Fruit fly (Drosophila melanogaster) whole organism, prepupa: Measurements from ENCODE around the gene CG42450.

Source experiments
- Blimp-1 ChIP-seq: fragments of 200-800 bp; sonication (Bioruptor generic); optimal IDR thresholded peaks from 3 replicates; lab custom pipeline; 2017; ENCODE audit warnings: missing biosample characterization, missing genetic modification characterization, mild to moderate bottlenecking, moderate library complexity, missing genetic modification reagents
- CG10631 ChIP-seq: fragments of 200-800 bp; sonication (Bioruptor generic); optimal IDR thresholded peaks from 2 replicates; lab custom pipeline; 2016; ENCODE audit warnings: missing biosample characterization, missing genetic modification characterization
- CG11762 ChIP-seq: fragments of 200-800 bp; sonication (Bioruptor generic); optimal IDR thresholded peaks from 3 replicates; lab custom pipeline; 2016; ENCODE audit warnings: missing biosample characterization, missing genetic modification characterization; ENCODE audit not compliant: insufficient read depth
- CG15336 ChIP-seq: fragments of 200-800 bp; sonication (Bioruptor generic); IDR thresholded peaks from 2 replicates; pipeline ENCODE4 v1.3.6; 2022; ENCODE audit warnings: missing biosample characterization, missing genetic modification characterization
- CG1621 ChIP-seq: fragments of 200-800 bp; sonication (Bioruptor generic); optimal IDR thresholded peaks from 3 replicates; lab custom pipeline; 2018; ENCODE audit warnings: missing biosample characterization, mild to moderate bottlenecking, missing genetic modification characterization
- CG16779 ChIP-seq: fragments of 200-800 bp; sonication (Bioruptor generic); optimal IDR thresholded peaks from 3 replicates; lab custom pipeline; 2017; ENCODE audit warnings: missing biosample characterization, mild to moderate bottlenecking, missing genetic modification characterization
- CG34406 ChIP-seq: fragments of 200-800 bp; sonication (Bioruptor generic); optimal IDR thresholded peaks from 3 replicates; lab custom pipeline; 2016; ENCODE audit warnings: missing biosample characterization, missing genetic modification characterization
- CG4318 ChIP-seq: fragments of 200-800 bp; sonication (Bioruptor generic); optimal IDR thresholded peaks from 3 replicates; lab custom pipeline; 2017; ENCODE audit warnings: missing biosample characterization, mild to moderate bottlenecking, missing genetic modification characterization
- CG6276 ChIP-seq: fragments of 200-800 bp; sonication (Bioruptor generic); optimal IDR thresholded peaks from 2 replicates; lab custom pipeline; 2017; ENCODE audit warnings: missing biosample characterization, mild to moderate bottlenecking, missing genetic modification characterization
- CG6792 ChIP-seq: fragments of 200-800 bp; sonication (Bioruptor generic); optimal IDR thresholded peaks from 3 replicates; lab custom pipeline; 2016; ENCODE audit warnings: missing biosample characterization, missing genetic modification characterization
- CG6808 ChIP-seq: fragments of 200-800 bp; sonication (Bioruptor generic); optimal IDR thresholded peaks from 3 replicates; lab custom pipeline; 2017; ENCODE audit warnings: missing biosample characterization, missing genetic modification characterization, mild to moderate bottlenecking, moderate library complexity, missing genetic modification reagents
- CG6854 ChIP-seq: fragments of 200-800 bp; sonication (Bioruptor generic); optimal IDR thresholded peaks from 2 replicates; lab custom pipeline; 2017; ENCODE audit warnings: missing biosample characterization, mild to moderate bottlenecking, missing genetic modification characterization
- CG7368 ChIP-seq: fragments of 200-800 bp; sonication (Bioruptor generic); optimal IDR thresholded peaks from 3 replicates; lab custom pipeline; 2016; ENCODE audit warnings: missing biosample characterization, missing genetic modification characterization
- CG8119 ChIP-seq: fragments of 200-800 bp; sonication (Bioruptor generic); IDR thresholded peaks from 3 replicates; pipeline ENCODE4 v1.3.6; 2022; ENCODE audit warnings: missing biosample characterization, missing genetic modification characterization
- CG8632 ChIP-seq: fragments of 200-800 bp; sonication (Bioruptor generic); optimal IDR thresholded peaks from 3 replicates; lab custom pipeline; 2016; ENCODE audit warnings: missing biosample characterization, missing genetic modification characterization
- CG9139 ChIP-seq: fragments of 200-800 bp; sonication (Bioruptor generic); optimal IDR thresholded peaks from 3 replicates; lab custom pipeline; 2017; ENCODE audit warnings: missing biosample characterization, mild to moderate bottlenecking, missing genetic modification characterization
- Eip78C ChIP-seq: fragments of 200-800 bp; sonication (Bioruptor generic); peaks from one replicate; lab custom pipeline; 2016; ENCODE audit warnings: missing biosample characterization, missing genetic modification characterization
- Eip93F ChIP-seq: fragments of 200-800 bp; sonication (Bioruptor generic); optimal IDR thresholded peaks from 2 replicates; lab custom pipeline; 2016; ENCODE audit warnings: missing biosample characterization, mild to moderate bottlenecking, missing genetic modification characterization
- Ets96B ChIP-seq: fragments of 200-800 bp; optimal IDR thresholded peaks from 2 replicates; lab custom pipeline; 2019; ENCODE audit warnings: missing biosample characterization, mild to moderate bottlenecking, missing genetic modification characterization, moderate library complexity
- Hr38 ChIP-seq: sonication (Bioruptor generic); optimal IDR thresholded peaks from 2 replicates; lab custom pipeline; 2016; ENCODE audit warnings: missing biosample characterization, missing genetic modification characterization
- Hr4 ChIP-seq: fragments of 200-800 bp; sonication (Bioruptor generic); optimal IDR thresholded peaks from 3 replicates; lab custom pipeline; 2016; ENCODE audit warnings: missing biosample characterization, missing genetic modification characterization
- Lpt ChIP-seq: fragments of 200-800 bp; sonication (Bioruptor generic); optimal IDR thresholded peaks from 3 replicates; lab custom pipeline; 2016; ENCODE audit warnings: missing biosample characterization, missing genetic modification characterization
- Smox ChIP-seq: fragments of 200-800 bp; sonication (Bioruptor generic); optimal IDR thresholded peaks from 3 replicates; lab custom pipeline; 2016; ENCODE audit warnings: missing biosample characterization, missing genetic modification characterization
- Sox14 ChIP-seq: fragments of 200-800 bp; sonication (Bioruptor generic); optimal IDR thresholded peaks from 3 replicates; lab custom pipeline; 2016; ENCODE audit warnings: missing biosample characterization, missing genetic modification characterization
- Sox15 ChIP-seq: fragments of 200-800 bp; sonication (Bioruptor generic); optimal IDR thresholded peaks from 3 replicates; lab custom pipeline; 2016; ENCODE audit warnings: missing biosample characterization, missing genetic modification characterization
- cyc ChIP-seq: fragments of 200-800 bp; sonication (Bioruptor generic); optimal IDR thresholded peaks from 3 replicates; lab custom pipeline; 2016; ENCODE audit warnings: missing biosample characterization, missing genetic modification characterization
- dac ChIP-seq: fragments of 200-800 bp; sonication (Bioruptor generic); optimal IDR thresholded peaks from 2 replicates; lab custom pipeline; 2017; ENCODE audit warnings: missing biosample characterization, mild to moderate bottlenecking, missing genetic modification characterization
- dsx ChIP-seq: fragments of 200-800 bp; optimal IDR thresholded peaks from 3 replicates; lab custom pipeline; 2019; ENCODE audit warnings: missing biosample characterization, mild to moderate bottlenecking, missing genetic modification characterization, moderate library complexity; ENCODE audit not compliant: poor library complexity, severe bottlenecking
- eg ChIP-seq: fragments of 200-800 bp; sonication (Bioruptor generic); IDR thresholded peaks from 3 replicates; pipeline ENCODE4 v1.3.6; 2022; ENCODE audit warnings: missing biosample characterization, missing genetic modification characterization
- esn ChIP-seq: fragments of 200-800 bp; sonication (Bioruptor generic); optimal IDR thresholded peaks from 2 replicates; lab custom pipeline; 2016; ENCODE audit warnings: missing biosample characterization, mild to moderate bottlenecking, missing genetic modification characterization, moderate library complexity
- fkh ChIP-seq: fragments of 200-800 bp; sonication (Bioruptor generic); optimal IDR thresholded peaks from 3 replicates; lab custom pipeline; 2017; ENCODE audit warnings: missing biosample characterization, mild to moderate bottlenecking, missing genetic modification characterization, moderate library complexity
- lz ChIP-seq: fragments of 200-800 bp; sonication (Bioruptor generic); optimal IDR thresholded peaks from 3 replicates; lab custom pipeline; 2016; ENCODE audit warnings: missing biosample characterization, missing genetic modification characterization
- net ChIP-seq: fragments of 200-800 bp; sonication (Bioruptor generic); optimal IDR thresholded peaks from 3 replicates; lab custom pipeline; 2016; ENCODE audit warnings: missing biosample characterization, missing genetic modification characterization
- pdm3 ChIP-seq: fragments of 200-800 bp; sonication (Bioruptor generic); optimal IDR thresholded peaks from 3 replicates; lab custom pipeline; 2016; ENCODE audit warnings: missing biosample characterization, missing genetic modification characterization
- spab ChIP-seq: fragments of 200-800 bp; sonication (Bioruptor generic); optimal IDR thresholded peaks from 2 replicates; lab custom pipeline; 2017; ENCODE audit warnings: missing biosample characterization, mild to moderate bottlenecking, missing genetic modification characterization, missing genetic modification reagents
- svp ChIP-seq: fragments of 200-800 bp; sonication (Bioruptor generic); peaks from one replicate; lab custom pipeline; 2016; ENCODE audit warnings: missing biosample characterization, missing genetic modification characterization
- vri ChIP-seq: fragments of 200-800 bp; sonication (Bioruptor generic); optimal IDR thresholded peaks from 3 replicates; lab custom pipeline; 2016; ENCODE audit warnings: missing biosample characterization, mild to moderate bottlenecking, missing genetic modification characterization

CG42450 gene

DNA sequence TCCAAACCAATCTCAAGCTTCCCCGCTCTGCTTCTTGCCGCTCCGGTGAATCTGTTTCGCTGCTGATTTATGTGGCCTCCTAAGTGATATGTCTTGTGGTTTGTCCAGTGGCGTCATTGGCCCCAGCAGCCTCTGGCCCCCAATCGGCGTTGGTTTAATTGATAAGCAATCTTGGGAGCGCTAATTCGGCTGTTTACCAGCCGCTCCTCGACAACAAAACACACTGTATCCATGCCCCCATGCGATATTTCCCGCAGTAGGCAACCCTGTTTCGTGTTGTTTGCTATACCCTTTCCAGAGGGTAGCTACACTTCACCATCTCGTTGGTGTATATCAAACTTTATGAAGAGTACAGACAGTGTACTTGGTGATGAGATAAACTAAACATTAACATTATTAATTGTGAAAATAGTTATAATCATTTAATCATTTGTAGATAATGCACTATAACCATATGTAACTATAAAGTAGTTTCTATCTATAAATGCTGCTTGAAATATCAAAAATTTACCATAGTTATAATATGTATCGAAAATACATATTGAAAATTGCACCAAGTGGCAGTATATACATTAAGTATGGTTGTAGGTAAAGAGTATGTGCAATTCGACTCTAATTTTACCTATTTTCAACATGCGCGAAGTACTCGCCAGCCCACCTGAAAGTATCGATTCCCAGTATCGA lies 35.4 kb downstream of the CG42450 start, which contains the start of gene shop (continued):
- peak; percentile 84 for TF ChIP-seq CG6276 (GFP tag; lab: Kevin White, UChicago)
- TF ChIP-seq spab (GFP tag; lab: Kevin White, UChicago), result peak; percentile 72
- TF ChIP-seq Lpt (GFP tag; lab: Kevin White, UChicago), result peak; percentile 82
- peak; percentile 77 for TF ChIP-seq CG11762 (GFP tag; lab: Kevin White, UChicago)
- TF ChIP-seq Hr4, result peak; percentile 87
- peak; percentile 86 for TF ChIP-seq CG4318 (GFP tag; lab: Kevin White, UChicago)
- TF ChIP-seq CG6854 (GFP tag; lab: Kevin White, UChicago), result peak; percentile 58
- peak; percentile 89 for TF ChIP-seq Smox (GFP tag; lab: Kevin White, UChicago)
- peak; percentile 76 for TF ChIP-seq CG7368 (GFP tag; lab: Kevin White, UChicago)
- no peak for TF ChIP-seq Hr38 (GFP tag; lab: Kevin White, UChicago)
- peak; percentile 92 for TF ChIP-seq esn (GFP tag; lab: Kevin White, UChicago)
- TF ChIP-seq dsx (GFP tag; lab: Kevin White, UChicago), result peak; percentile 82
- peak; percentile 73 for TF ChIP-seq Blimp-1 (GFP tag; lab: Kevin White, UChicago)
- TF ChIP-seq Eip93F (GFP tag; lab: Kevin White, UChicago), result peak; percentile 4
- no peak for TF ChIP-seq CG16779 (tag; lab: Kevin White, UChicago)
- TF ChIP-seq dac (GFP tag; lab: Kevin White, UChicago), result peak; percentile 54
- peak; percentile 86 for TF ChIP-seq net (GFP tag; lab: Kevin White, UChicago)
- peak; percentile 90 for TF ChIP-seq CG10631 (GFP tag; lab: Kevin White, UChicago)
- peak; percentile 83 for TF ChIP-seq fkh (GFP tag; lab: Kevin White, UChicago)
- TF ChIP-seq vri (GFP tag; lab: Kevin White, UChicago), result peak; percentile 72
- TF ChIP-seq CG6808 (GFP tag; lab: Kevin White, UChicago), result peak; percentile 86
- peak; percentile 93 for TF ChIP-seq lz (GFP tag; lab: Kevin White, UChicago)
- peak; percentile 96 for TF ChIP-seq svp (GFP tag; lab: Kevin White, UChicago)

DNA sequence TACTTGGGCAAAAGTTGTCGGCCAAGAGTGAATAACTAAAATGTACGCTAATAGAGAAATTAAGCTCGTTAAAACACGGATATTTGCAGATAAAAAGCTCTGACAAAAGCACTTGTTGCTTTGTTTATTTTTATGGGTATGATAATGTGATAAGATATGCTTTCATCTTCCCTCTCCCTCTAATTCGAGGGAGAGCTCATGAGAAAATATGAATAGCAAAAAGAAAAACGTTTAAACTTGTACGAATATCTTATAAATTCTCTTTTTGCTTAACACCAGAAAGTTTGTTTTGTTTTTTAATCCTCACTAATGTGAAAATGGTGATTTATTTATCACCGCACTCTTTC lies 35.9 kb downstream of the CG42450 start:
- TF ChIP-seq Smox (GFP tag; lab: Kevin White, UChicago) (no peak), Hr4 (no peak), net (GFP tag; lab: Kevin White, UChicago) (no peak), eg (GFP tag; lab: Robert Waterston, UW) (no peak), Sox14 (GFP tag; lab: Kevin White, UChicago) (no peak), pdm3 (GFP tag; lab: Kevin White, UChicago) (no peak), Ets96B (tag; lab: Kevin White, UChicago) (no peak), CG6854 (GFP tag; lab: Kevin White, UChicago) (no peak), fkh (GFP tag; lab: Kevin White, UChicago) (peak; percentile 77), dsx (GFP tag; lab: Kevin White, UChicago) (no peak), CG15336 (GFP tag; lab: Robert Waterston, UW) (no peak), CG8632 (no peak), Sox15 (GFP tag; lab: Kevin White, UChicago) (no peak), CG8119 (0 out of 3 replicates have a peak, but pooled peaks have one; percentile 2), CG6792 (no peak)

DNA sequence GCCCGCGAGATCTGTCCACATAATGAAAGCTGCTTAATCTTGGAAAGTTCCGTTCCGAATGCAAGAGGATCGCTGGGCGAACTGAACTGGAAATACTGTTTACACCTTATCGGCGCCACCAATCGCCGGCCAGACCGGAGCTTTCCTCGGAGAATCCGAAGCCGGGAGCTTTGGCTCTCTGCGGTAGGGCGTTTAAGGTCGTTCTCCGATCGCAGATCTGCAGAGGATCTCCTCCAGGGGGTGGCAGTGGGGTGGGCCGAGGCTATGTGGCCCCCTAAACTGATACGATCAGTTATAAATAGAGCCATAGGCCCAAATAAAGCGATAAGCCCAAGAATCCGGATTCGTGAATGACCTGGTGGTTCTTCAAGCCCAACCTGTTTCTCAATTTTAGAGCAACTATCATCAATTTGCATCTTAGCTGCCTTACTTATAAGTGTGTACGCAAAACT lies 44.3 kb downstream of the CG42450 start, which contains the start of gene CG7322:
CG7322 (minus strand) TSS at position 402 of the 452 bp plus-strand sequence.
- peak; percentile 98 for TF ChIP-seq svp (GFP tag; lab: Kevin White, UChicago)
- TF ChIP-seq CG9139 (GFP tag; lab: Kevin White, UChicago), result no peak
- no peak for TF ChIP-seq CG15336 (GFP tag; lab: Robert Waterston, UW)
- TF ChIP-seq Eip78C (GFP tag; lab: Kevin White, UChicago), result peak; percentile 32
- no peak for TF ChIP-seq CG10631 (GFP tag; lab: Kevin White, UChicago)
- TF ChIP-seq cyc (GFP tag; lab: Kevin White, UChicago), result no peak
- TF ChIP-seq CG6854 (GFP tag; lab: Kevin White, UChicago), result peak; percentile 6
- TF ChIP-seq CG34406 (GFP tag; lab: Kevin White, UChicago), result no peak
- peak; percentile 49 for TF ChIP-seq CG1621
